Worm (Caenorhabditis elegans): ENCODE measurements around the gene adm-4.

DNA sequence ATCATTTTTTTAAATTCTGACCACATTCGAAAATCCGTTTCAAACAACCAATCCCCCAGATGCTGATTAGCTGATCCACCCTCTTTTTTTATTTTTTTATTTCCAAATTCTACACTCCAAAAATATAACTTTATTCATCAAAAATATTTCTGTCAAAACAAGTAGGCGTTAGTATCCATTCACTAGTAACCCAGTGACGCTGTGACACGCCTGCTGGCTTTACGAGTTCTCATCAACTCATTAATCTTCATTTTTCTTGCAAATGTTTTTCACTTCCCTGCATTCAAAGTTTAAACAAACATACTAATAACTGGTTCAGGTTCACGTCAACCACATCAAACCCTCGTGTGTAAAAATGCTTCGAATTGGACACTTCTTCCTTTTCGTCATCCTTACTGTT, 40.5 kb upstream of the adm-4 start, which contains the start of gene nlp-101:
- TF ChIP-seq nhr-179 (tag; optimal IDR thresholded peaks at IDR 0.05) (no peak), pbrm-1 (GFP tag; IDR thresholded peaks at IDR 0.05) (no peak), ztf-18 (tag; optimal IDR thresholded peaks at IDR 0.05) (no peak), B0035.1 (tag; optimal IDR thresholded peaks at IDR 0.05) (no peak), ccch-3 (GFP tag; optimal IDR thresholded peaks at IDR 0.05) (no peak), ztf-6 (GFP tag; IDR thresholded peaks at IDR 0.05) (no peak), sea-2 (GFP tag; IDR thresholded peaks at IDR 0.05) (no peak), ama-1 (optimal IDR thresholded peaks at IDR 0.05) (no peak), ama-1 (GFP tag; optimal IDR thresholded peaks at IDR 0.05) (no peak), aptf-2 (GFP tag; conservative IDR thresholded peaks at IDR 0.05) (no peak), mel-28 (tag; optimal IDR thresholded peaks at IDR 0.05; ENCODE audit: borderline replicate concordance) (no peak), nhr-90 (tag; optimal IDR thresholded peaks at IDR 0.05) (no peak)

Measured in whole organism, young adult.